Worm (Caenorhabditis elegans) whole organism, L4 larva: ENCODE data around the gene C14A4.12.

Experiments used
- F26F4.8 ChIP-seq: fragments of 200-800 bp; sonication (Bioruptor generic); conservative IDR thresholded peaks from 2 replicates; pipeline ENCODE4 v1.3.6; 2022; ENCODE audit warnings: missing genetic modification characterization, missing compliant biosample characterization
- T26A8.4 ChIP-seq: fragments of 200-800 bp; sonication (Bioruptor generic); IDR thresholded peaks from 2 replicates; pipeline ENCODE4 v1.3.6; 2022; ENCODE audit warnings: missing genetic modification characterization, missing compliant biosample characterization
- Y48G9A.11 ChIP-seq: fragments of 200-800 bp; sonication (Bioruptor generic); IDR thresholded peaks from 2 replicates; pipeline ENCODE4 v1.3.6; 2022; ENCODE audit warnings: missing genetic modification reagents, missing genetic modification characterization, missing compliant biosample characterization
- Y5F2A.4 ChIP-seq: fragments of 200-800 bp; sonication (Bioruptor generic); optimal IDR thresholded peaks from 2 replicates; lab custom pipeline; 2018; ENCODE audit warnings: mild to moderate bottlenecking, missing genetic modification characterization, missing compliant biosample characterization
- ZK337.2 ChIP-seq: fragments of 200-800 bp; sonication (Bioruptor generic); IDR thresholded peaks from 2 replicates; pipeline ENCODE4 v1.3.6; 2022; ENCODE audit warnings: missing genetic modification reagents, missing genetic modification characterization, missing compliant biosample characterization
- aha-1 ChIP-seq: fragments of 150-350 bp; peaks from one replicate; lab custom pipeline; 2014; ENCODE audit warnings: missing biosample characterization, missing genetic modification characterization
- ama-1 ChIP-seq: fragments of 150-350 bp; optimal IDR thresholded peaks from 2 replicates; lab custom pipeline; 2014; ENCODE audit warnings: inconsistent platforms, mixed read lengths
- arid-1 ChIP-seq: fragments of 200-800 bp; sonication (Bioruptor generic); conservative IDR thresholded peaks from 2 replicates; pipeline ENCODE4 v1.3.6; 2022; ENCODE audit warnings: missing genetic modification reagents, missing genetic modification characterization, missing compliant biosample characterization
- ceh-62 ChIP-seq: sonication (generic microtip); optimal IDR thresholded peaks from 2 replicates; lab custom pipeline; 2017; ENCODE audit warnings: missing biosample characterization, missing genetic modification characterization
- ctbp-1 ChIP-seq: fragments of 200-800 bp; sonication (Bioruptor generic); IDR thresholded peaks from 2 replicates; pipeline ENCODE4 v1.3.6; 2022; ENCODE audit warnings: missing genetic modification reagents, missing genetic modification characterization, missing compliant biosample characterization
- daf-12 ChIP-seq: fragments of 150-350 bp; optimal IDR thresholded peaks from 2 replicates; lab custom pipeline; 2014; ENCODE audit warnings: missing biosample characterization, missing genetic modification reagents, missing genetic modification characterization
- daf-16 ChIP-seq, 3 experiments: sonication (generic microtip); optimal IDR thresholded peaks; 2 replicates each; lab custom pipeline; 2016 to 2017; ENCODE audit warnings: missing genetic modification characterization in 3 of 3, missing genetic modification reagents in 3 of 3, mild to moderate bottlenecking in 2 of 3, missing compliant biosample characterization in 2 of 3, missing biosample characterization in 1 of 3, moderate library complexity in 1 of 3
- dmd-6 ChIP-seq: fragments of 200-800 bp; sonication (Bioruptor generic); IDR thresholded peaks from 2 replicates; pipeline ENCODE4 v1.3.6; 2022; ENCODE audit warnings: missing genetic modification reagents, missing genetic modification characterization, missing compliant biosample characterization
- dve-1 ChIP-seq: sonication (generic microtip); optimal IDR thresholded peaks from 2 replicates; lab custom pipeline; 2017; ENCODE audit warnings: antibody characterized with exemption, mild to moderate bottlenecking, missing genetic modification characterization, missing compliant biosample characterization; ENCODE audit not compliant: insufficient read depth
- egl-43 ChIP-seq: fragments of 200-800 bp; sonication (Bioruptor generic); IDR thresholded peaks from 2 replicates; pipeline ENCODE4 v1.3.6; 2022; ENCODE audit warnings: missing genetic modification reagents, missing genetic modification characterization, missing compliant biosample characterization
- fos-1 ChIP-seq: fragments of 150-350 bp; optimal IDR thresholded peaks from 2 replicates; lab custom pipeline; 2014; ENCODE audit warnings: missing biosample characterization, missing genetic modification characterization
- hif-1 ChIP-seq, 2 experiments: sonication (generic microtip); optimal IDR thresholded peaks; 2 replicates each; lab custom pipeline; 2016 to 2017; ENCODE audit warnings: missing compliant biosample characterization in 2 of 2, missing genetic modification characterization in 2 of 2, missing genetic modification reagents in 2 of 2, missing genotype in 2 of 2, mild to moderate bottlenecking in 1 of 2
- hlh-11 ChIP-seq: fragments of 200-800 bp; sonication (Bioruptor generic); optimal IDR thresholded peaks from 2 replicates; lab custom pipeline; 2018; ENCODE audit warnings: mild to moderate bottlenecking, missing genetic modification characterization, missing compliant biosample characterization
- hmg-1.1 ChIP-seq: fragments of 200-800 bp; sonication (Bioruptor generic); IDR thresholded peaks from 2 replicates; pipeline ENCODE4 v1.3.6; 2022; ENCODE audit warnings: missing genetic modification reagents, missing genetic modification characterization, missing compliant biosample characterization
- lim-7 ChIP-seq: fragments of 200-800 bp; sonication (Bioruptor generic); IDR thresholded peaks from 2 replicates; pipeline ENCODE4 v1.3.6; 2022; ENCODE audit warnings: missing genetic modification characterization, missing compliant biosample characterization
- lin-1 ChIP-seq: fragments of 200-800 bp; sonication (Bioruptor generic); IDR thresholded peaks from 2 replicates; pipeline ENCODE4 v1.3.6; 2022; ENCODE audit warnings: missing genetic modification reagents, missing genetic modification characterization, missing compliant biosample characterization
- lin-38 ChIP-seq: fragments of 200-800 bp; sonication (Bioruptor generic); IDR thresholded peaks from 2 replicates; pipeline ENCODE4 v1.3.6; 2022; ENCODE audit warnings: missing genetic modification reagents, missing genetic modification characterization, missing compliant biosample characterization
- mep-1 ChIP-seq: fragments of 150-350 bp; sonication (generic microtip); optimal IDR thresholded peaks from 3 replicates; lab custom pipeline; 2014; ENCODE audit warnings: missing biosample characterization, missing genetic modification characterization
- mes-2 ChIP-seq: sonication (generic microtip); optimal IDR thresholded peaks from 2 replicates; lab custom pipeline; 2016; ENCODE audit warnings: missing genotype, mild to moderate bottlenecking, missing genetic modification characterization, missing compliant biosample characterization; ENCODE audit not compliant: poor library complexity, severe bottlenecking
- mxl-3 ChIP-seq: fragments of 200-800 bp; sonication (Bioruptor generic); optimal IDR thresholded peaks from 2 replicates; lab custom pipeline; 2018; ENCODE audit warnings: mild to moderate bottlenecking, missing genetic modification characterization, missing compliant biosample characterization
- nhr-10 ChIP-seq: fragments of 150-350 bp; optimal IDR thresholded peaks from 2 replicates; lab custom pipeline; 2014; ENCODE audit warnings: missing biosample characterization, missing genetic modification characterization
- nhr-111 ChIP-seq: fragments of 200-800 bp; sonication (Bioruptor generic); optimal IDR thresholded peaks from 2 replicates; lab custom pipeline; 2018; ENCODE audit warnings: mild to moderate bottlenecking, missing genetic modification characterization, missing compliant biosample characterization
- nhr-28 ChIP-seq: fragments of 150-350 bp; optimal IDR thresholded peaks from 2 replicates; lab custom pipeline; 2014; ENCODE audit warnings: missing biosample characterization, missing genetic modification characterization
- nhr-41 ChIP-seq: fragments of 200-800 bp; sonication (Bioruptor generic); IDR thresholded peaks from 2 replicates; pipeline ENCODE4 v1.3.6; 2022; ENCODE audit warnings: missing genetic modification reagents, missing genetic modification characterization, missing compliant biosample characterization
- nhr-42 ChIP-seq: fragments of 200-800 bp; sonication (Bioruptor generic); IDR thresholded peaks from 2 replicates; pipeline ENCODE4 v1.3.6; 2022; ENCODE audit warnings: missing genetic modification characterization, missing compliant biosample characterization
- nhr-77 ChIP-seq: fragments of 150-350 bp; optimal IDR thresholded peaks from 2 replicates; lab custom pipeline; 2014; ENCODE audit warnings: missing biosample characterization, missing genetic modification characterization
- pha-4 ChIP-seq, 2 experiments: fragments of 150-350 bp in 1 of 2; fragments of 200-800 bp in 1 of 2; sonication (Bioruptor generic) in 1 of 2; IDR thresholded peaks in 1 of 2; optimal IDR thresholded peaks in 1 of 2; 2 replicates each; pipeline versions ENCODE4 v1.3.6 to Lab custom; 2014 to 2022; ENCODE audit warnings: missing genetic modification characterization in 2 of 2, missing genetic modification reagents in 2 of 2, missing biosample characterization in 1 of 2, missing compliant biosample characterization in 1 of 2
- php-3 ChIP-seq: fragments of 200-800 bp; sonication (Bioruptor generic); IDR thresholded peaks from 2 replicates; pipeline ENCODE4 v1.3.6; 2022; ENCODE audit warnings: missing genetic modification reagents, missing genetic modification characterization, missing compliant biosample characterization
- pqm-1 ChIP-seq: sonication (generic microtip); optimal IDR thresholded peaks from 2 replicates; lab custom pipeline; 2017; ENCODE audit warnings: missing biosample characterization, missing genetic modification characterization
- set-16 ChIP-seq: fragments of 200-800 bp; sonication (Bioruptor generic); IDR thresholded peaks from 2 replicates; pipeline ENCODE4 v1.3.6; 2022; ENCODE audit warnings: missing genetic modification reagents, missing genetic modification characterization, missing compliant biosample characterization
- snpc-1.2 ChIP-seq: fragments of 200-800 bp; sonication (Bioruptor generic); IDR thresholded peaks from 2 replicates; pipeline ENCODE4 v1.3.6; 2022; ENCODE audit warnings: missing genetic modification reagents, missing genetic modification characterization, missing compliant biosample characterization
- tra-1 ChIP-seq: fragments of 200-800 bp; sonication (Bioruptor generic); IDR thresholded peaks from 2 replicates; pipeline ENCODE4 v1.3.6; 2022; ENCODE audit warnings: missing genetic modification reagents, missing genetic modification characterization, missing compliant biosample characterization
- unc-39 ChIP-seq: sonication (generic microtip); optimal IDR thresholded peaks from 2 replicates; lab custom pipeline; 2017; ENCODE audit warnings: missing biosample characterization, missing genetic modification characterization
- unc-62 ChIP-seq, 3 experiments: fragments of 150-350 bp in 1 of 3; sonication (generic microtip); optimal IDR thresholded peaks in 2 of 3; peaks in 1 of 3; 1 replicate in 1 of 3; 2 replicates in 2 of 3; lab custom pipeline; 2014 to 2017; ENCODE audit warnings: missing biosample characterization in 3 of 3, missing genetic modification characterization in 3 of 3, missing genetic modification reagents in 3 of 3, missing genotype in 1 of 3
- zfp-3 ChIP-seq: fragments of 200-800 bp; sonication (Bioruptor generic); conservative IDR thresholded peaks from 2 replicates; pipeline ENCODE4 v1.3.6; 2022; ENCODE audit warnings: missing genetic modification reagents, missing genetic modification characterization, missing compliant biosample characterization

The C14A4.12 gene

DNA sequence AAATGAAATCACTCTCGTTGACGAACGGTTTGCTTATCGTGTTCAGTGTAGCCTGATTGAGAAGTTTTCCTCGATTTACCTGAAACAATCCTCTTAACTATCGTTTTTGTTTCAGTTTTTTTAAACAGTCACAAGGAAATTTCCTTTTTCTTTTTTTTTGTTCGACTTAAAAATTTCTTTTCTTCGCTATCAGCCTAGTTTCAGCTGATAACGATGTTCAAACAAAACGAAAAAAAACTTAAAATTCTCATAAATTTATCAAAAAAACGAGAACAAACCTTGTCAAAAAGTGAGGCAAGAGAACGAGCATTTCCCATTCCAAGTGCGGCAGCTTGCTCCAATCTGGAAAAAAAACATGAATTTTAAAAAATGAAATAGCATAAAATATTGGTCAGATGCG lies 40.7 kb downstream of the C14A4.12 start:
- TF ChIP-seq nhr-77 (tag; lab: Kevin White, UChicago): no peak
- no peak for TF ChIP-seq lim-7 (GFP tag; lab: Robert Waterston, UW)
- no peak for TF ChIP-seq daf-12 (tag; lab: Kevin White, UChicago)
- peak; percentile 28 for TF ChIP-seq dve-1
- TF ChIP-seq pqm-1 (tag; lab: Kevin White, UChicago): peak; percentile 12
- no peak for TF ChIP-seq hif-1 (tag; optimal IDR thresholded peaks at IDR 0.05; lab: Kevin White, UChicago)
- peak; percentile 5 for TF ChIP-seq nhr-28 (tag; lab: Kevin White, UChicago)
- no peak for TF ChIP-seq aha-1 (tag; lab: Kevin White, UChicago)
- TF ChIP-seq dmd-6 (GFP tag; lab: Robert Waterston, UW): peak; percentile 39; the same call in 1 of the 2 replicates

DNA sequence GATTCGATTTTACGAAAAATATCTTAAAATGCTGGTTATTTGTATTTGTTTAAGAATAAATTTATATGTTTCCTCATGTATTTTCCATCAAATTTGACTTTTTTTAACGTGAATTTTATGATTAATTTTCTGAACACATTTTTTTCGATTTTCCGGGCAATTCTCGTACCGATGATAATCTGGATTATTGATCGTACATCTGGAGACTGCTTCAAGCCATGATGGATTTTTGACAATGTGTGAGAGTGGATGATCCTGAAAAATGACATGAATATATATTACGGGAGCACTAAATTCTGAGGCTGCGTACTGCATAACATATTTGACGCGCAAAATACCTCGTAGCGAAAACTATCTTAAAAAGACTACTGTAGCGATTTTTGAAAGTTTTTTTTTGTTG lies 41.6 kb downstream of the C14A4.12 start:
- TF ChIP-seq unc-62 (GFP tag; optimal IDR thresholded peaks at IDR 0.05 in 1 of 2; lab: Kevin White, UChicago) (peak in 1 of 2 experiments; percentile 92), unc-62 (tag; optimal IDR thresholded peaks at IDR 0.05; lab: Kevin White, UChicago) (no peak), lim-7 (GFP tag; lab: Robert Waterston, UW) (no peak)

DNA sequence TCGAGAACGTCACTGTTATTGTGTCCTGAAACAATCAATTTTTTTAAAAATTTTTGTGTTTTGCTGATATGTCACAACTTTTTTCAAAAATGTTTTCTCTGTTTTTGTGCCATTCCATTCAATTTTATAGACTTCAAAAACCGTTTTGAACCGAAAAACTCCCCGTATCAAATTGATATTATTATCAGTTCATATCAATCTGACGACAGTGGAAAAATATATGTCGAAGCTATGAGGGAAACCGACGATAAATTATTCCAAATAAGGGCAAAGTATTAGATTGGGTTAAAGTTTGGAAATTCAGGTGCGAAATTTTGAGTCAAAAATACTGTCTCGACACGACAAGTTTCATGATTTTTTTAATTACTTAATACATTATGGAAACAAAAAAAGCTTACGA lies 43.6 kb downstream of the C14A4.12 start:
- TF ChIP-seq pqm-1 (tag; lab: Kevin White, UChicago): peak; percentile 69
- TF ChIP-seq unc-62 (GFP tag; optimal IDR thresholded peaks at IDR 0.05 in 1 of 2; lab: Kevin White, UChicago): no peak
- no peak for TF ChIP-seq unc-62 (tag; optimal IDR thresholded peaks at IDR 0.05; lab: Kevin White, UChicago)
- no peak for TF ChIP-seq zfp-3 (GFP tag; lab: Robert Waterston, UW)
- TF ChIP-seq nhr-41 (GFP tag; lab: Robert Waterston, UW): no peak
- TF ChIP-seq hmg-1.1 (GFP tag; lab: Robert Waterston, UW): no peak
- TF ChIP-seq dve-1: peak; percentile 18
- peak; percentile 46 for TF ChIP-seq nhr-28 (tag; lab: Kevin White, UChicago)

DNA sequence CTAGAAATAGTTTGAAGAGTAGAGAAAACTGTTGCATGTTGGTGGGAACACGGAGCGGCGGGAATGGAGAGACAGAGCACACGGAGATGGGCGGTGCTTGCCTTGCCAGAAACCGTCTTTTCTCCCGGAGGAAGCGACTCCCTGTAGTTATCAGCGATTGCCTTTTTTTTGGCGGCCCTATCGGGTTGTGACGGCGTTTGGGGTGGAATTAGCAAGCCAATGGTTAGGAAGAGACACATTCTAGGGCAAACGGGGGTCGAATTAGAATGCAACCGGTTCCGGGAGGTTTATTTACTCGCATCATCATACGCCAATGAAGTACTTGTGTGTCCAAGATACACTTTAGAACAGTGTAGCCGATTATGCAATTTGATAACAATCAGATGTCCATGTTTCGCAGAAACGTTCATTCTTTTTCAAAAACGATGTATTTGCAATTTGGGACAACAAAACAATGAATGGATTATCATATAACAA lies 44.8 kb downstream of the C14A4.12 start, which contains the start of gene lact-3:
TSS of gene lact-3 (minus strand) at position 51 of the 477 bp plus-strand sequence.
- peak; percentile 16; the same call in 1 of the 2 replicates for TF ChIP-seq T26A8.4
- peak; percentile 25 for TF ChIP-seq mxl-3
- TF ChIP-seq ZK337.2 (GFP tag; lab: Robert Waterston, UW): no peak
- no peak for TF ChIP-seq unc-39 (tag; lab: Kevin White, UChicago)
- TF ChIP-seq F26F4.8: 0 out of 2 replicates have a peak, but pooled peaks have one; percentile 40
- peak; percentile 57 for TF ChIP-seq mes-2 (tag; lab: Kevin White, UChicago)
- peak; percentile 51; the same call in 1 of the 2 replicates for TF ChIP-seq php-3 (GFP tag; lab: Robert Waterston, UW)
- peak; percentile 41; the same call in 1 of the 2 replicates for TF ChIP-seq egl-43 (GFP tag; lab: Robert Waterston, UW)
- TF ChIP-seq ctbp-1: 0 out of 2 replicates have a peak, but pooled peaks have one; percentile 29
- TF ChIP-seq lin-1 (GFP tag; lab: Robert Waterston, UW): no peak
- TF ChIP-seq fos-1 (tag; lab: Kevin White, UChicago): no peak
- peak; percentile 49; the same call in 1 of the 2 replicates for TF ChIP-seq nhr-42 (GFP tag; lab: Robert Waterston, UW)
- peak; percentile 40 for TF ChIP-seq Y48G9A.11 (GFP tag; lab: Robert Waterston, UW)
- TF ChIP-seq dmd-6 (GFP tag; lab: Robert Waterston, UW): peak; percentile 44
- peak; percentile 14 for TF ChIP-seq pqm-1 (tag; lab: Kevin White, UChicago)
- peak; percentile 20 for TF ChIP-seq Y5F2A.4 (GFP tag; lab: Kevin White, UChicago)
- peak; percentile 15; the same call in 1 of the 2 replicates for TF ChIP-seq snpc-1.2 (GFP tag; lab: Robert Waterston, UW)
- TF ChIP-seq lim-7 (GFP tag; lab: Robert Waterston, UW): peak; percentile 50; the same call in 1 of the 2 replicates
- no peak for TF ChIP-seq mep-1
- peak; percentile 41 for TF ChIP-seq nhr-111
- no peak for TF ChIP-seq arid-1 (GFP tag; lab: Robert Waterston, UW)
- TF ChIP-seq ceh-62: no peak
- TF ChIP-seq lin-38: peak; percentile 69
- TF ChIP-seq nhr-28 (tag; lab: Kevin White, UChicago): peak; percentile 65
- no peak for TF ChIP-seq daf-16 (GFP tag; optimal IDR thresholded peaks at IDR 0.05; lab: Kevin White, UChicago)
- TF ChIP-seq daf-16 (tag; optimal IDR thresholded peaks at IDR 0.05; lab: Kevin White, UChicago): peak; percentile 36
- TF ChIP-seq unc-62 (GFP tag; optimal IDR thresholded peaks at IDR 0.05 in 1 of 2; lab: Kevin White, UChicago): peak in 1 of 2 experiments; percentile 3
- TF ChIP-seq unc-62 (tag; optimal IDR thresholded peaks at IDR 0.05; lab: Kevin White, UChicago): no peak
- no peak for TF ChIP-seq nhr-10 (tag; lab: Kevin White, UChicago)
- no peak for TF ChIP-seq pha-4 (GFP tag; IDR thresholded peaks at IDR 0.05; lab: Robert Waterston, UW)
- no peak for TF ChIP-seq pha-4 (tag; optimal IDR thresholded peaks at IDR 0.05; lab: Kevin White, UChicago)
- peak; percentile 17; the same call in 1 of the 2 replicates for TF ChIP-seq set-16 (GFP tag; lab: Robert Waterston, UW)
- TF ChIP-seq tra-1 (GFP tag; lab: Robert Waterston, UW): peak; percentile 62; the same call in 1 of the 2 replicates
- peak; percentile 21 for TF ChIP-seq hlh-11 (tag; lab: Kevin White, UChicago)
- TF ChIP-seq ama-1: peak; percentile 58
